Worm (Caenorhabditis elegans): ENCODE measurements around the gene grl-11.

Gene grl-11

DNA sequence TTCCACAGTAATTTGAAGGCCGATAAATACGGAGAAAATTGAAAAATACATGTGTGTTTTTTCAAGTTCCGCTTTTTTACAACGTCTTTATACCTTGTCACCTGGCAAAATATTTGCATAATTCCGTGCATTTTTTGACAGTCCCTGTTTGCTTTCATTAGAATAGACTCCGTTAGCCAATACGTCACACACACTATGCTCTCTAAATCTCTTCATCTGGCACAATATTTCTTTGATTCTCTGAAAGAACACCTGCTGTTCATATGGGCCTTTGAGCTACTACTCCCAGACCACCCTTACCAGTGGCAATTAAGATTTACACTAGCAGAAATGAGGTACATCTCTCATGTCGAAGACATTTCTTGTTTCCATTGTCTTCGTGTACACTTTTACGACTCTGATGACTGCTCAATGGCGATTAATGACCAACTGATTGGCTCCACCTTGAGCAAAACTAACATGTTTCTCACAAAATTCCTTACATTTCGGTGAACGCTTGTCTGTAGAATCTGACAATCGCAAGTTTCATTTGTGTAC lies at the start of gene grl-11:
TSS of gene grl-11 (minus strand) at position 51 of the 537 bp plus-strand sequence.
- no peak for TF ChIP-seq unc-62 (GFP tag; optimal IDR thresholded peaks at IDR 0.05)

DNA sequence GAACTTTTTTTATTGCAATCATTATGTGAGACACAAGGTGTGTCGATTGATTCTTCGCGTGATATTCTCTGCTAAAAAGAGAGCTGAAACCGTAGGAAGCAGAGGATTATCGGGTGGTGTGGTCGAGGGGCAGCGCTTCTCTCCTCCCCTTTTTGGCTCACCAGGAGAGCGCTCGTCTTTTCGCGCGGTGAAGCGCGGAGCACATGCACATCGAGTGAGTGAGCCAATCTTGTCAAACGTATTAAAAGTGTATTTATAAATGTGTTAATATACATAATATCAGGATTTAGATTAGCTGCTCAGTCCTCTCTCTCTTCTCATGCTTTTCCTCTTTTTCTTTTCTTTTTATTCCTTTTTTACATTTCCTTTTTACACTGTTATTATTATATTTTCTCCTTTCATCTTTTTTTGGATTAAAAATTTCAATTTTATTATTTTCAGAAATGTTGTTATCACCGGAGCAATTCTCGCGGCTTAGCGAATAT lies 44.5 kb upstream of the grl-11 start, which contains the start of gene dgk-3:
TSS of gene dgk-3 (plus strand) at position 435 of the 485 bp plus-strand sequence.
- no peak for TF ChIP-seq unc-62 (GFP tag; optimal IDR thresholded peaks at IDR 0.05)

DNA sequence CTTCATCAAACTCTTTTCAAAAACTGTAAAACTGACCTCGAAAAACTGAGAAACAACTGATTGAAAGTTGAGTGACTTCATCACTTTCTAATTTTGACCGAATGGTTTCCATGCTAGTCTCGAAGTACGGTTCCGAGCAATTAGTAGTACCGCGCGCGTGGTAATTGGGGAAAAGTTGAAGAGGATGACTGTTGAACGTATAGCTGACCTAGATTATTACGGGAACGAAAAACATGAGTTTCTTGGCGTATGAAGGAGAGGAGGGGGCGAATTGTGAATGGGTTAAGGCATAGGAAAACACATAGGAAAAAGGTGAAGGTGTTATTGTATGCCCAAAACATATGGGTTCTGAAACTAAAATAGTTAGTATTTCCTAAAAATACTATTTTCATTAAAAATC lies 43.4 kb upstream of the grl-11 start, which contains the start of gene ptr-9:
TSS of gene ptr-9 (minus strand) at position 101 of the 400 bp plus-strand sequence.
- no peak for TF ChIP-seq unc-62 (GFP tag; optimal IDR thresholded peaks at IDR 0.05)

DNA sequence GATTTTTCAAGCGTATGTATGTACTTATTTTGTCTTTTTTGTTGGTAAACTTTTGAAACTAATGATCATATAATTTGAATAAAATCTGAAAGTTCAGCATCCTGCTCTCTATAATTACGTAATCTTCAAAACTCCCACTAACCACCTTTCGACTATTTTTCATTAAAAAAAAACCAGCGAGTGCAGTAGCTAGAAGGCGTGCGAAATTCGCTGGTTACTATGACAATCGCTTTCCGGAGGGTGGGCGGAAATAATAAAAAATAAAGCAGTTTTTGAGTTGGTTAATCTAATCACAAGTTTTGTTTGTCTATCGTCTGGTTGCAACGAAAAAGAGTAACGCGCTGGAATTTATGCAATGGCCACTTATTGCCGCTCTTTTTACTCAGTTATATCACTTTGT lies 36.6 kb upstream of the grl-11 start, which contains the start of gene irld-34:
TSS of gene irld-34 (plus strand) at position 301 of the 400 bp plus-strand sequence.
- TF ChIP-seq unc-62 (GFP tag; optimal IDR thresholded peaks at IDR 0.05): no peak

DNA sequence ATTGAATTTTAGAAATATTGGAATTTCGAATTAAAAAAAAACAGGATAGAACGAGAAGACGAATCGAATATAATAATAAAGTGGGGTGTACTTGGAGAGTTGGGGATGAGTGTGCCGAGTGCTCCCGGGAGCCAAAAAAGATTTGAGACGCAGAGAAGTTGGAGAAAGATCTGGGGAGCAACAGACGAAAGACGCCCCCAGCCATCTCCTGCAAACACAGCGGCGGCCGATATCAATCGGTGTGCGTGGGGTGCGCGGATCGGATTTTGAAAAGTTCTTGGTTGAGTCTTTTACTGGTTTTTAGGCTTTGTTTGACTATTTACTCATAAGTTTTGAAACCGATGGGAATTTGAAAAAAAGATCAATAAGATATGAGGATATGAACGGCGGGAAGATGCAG lies 35.6 kb upstream of the grl-11 start, which contains the start of gene nhl-1:
TSS of gene nhl-1 (minus strand) at position 101 of the 400 bp plus-strand sequence.
- TF ChIP-seq unc-62 (GFP tag; optimal IDR thresholded peaks at IDR 0.05): no peak

DNA sequence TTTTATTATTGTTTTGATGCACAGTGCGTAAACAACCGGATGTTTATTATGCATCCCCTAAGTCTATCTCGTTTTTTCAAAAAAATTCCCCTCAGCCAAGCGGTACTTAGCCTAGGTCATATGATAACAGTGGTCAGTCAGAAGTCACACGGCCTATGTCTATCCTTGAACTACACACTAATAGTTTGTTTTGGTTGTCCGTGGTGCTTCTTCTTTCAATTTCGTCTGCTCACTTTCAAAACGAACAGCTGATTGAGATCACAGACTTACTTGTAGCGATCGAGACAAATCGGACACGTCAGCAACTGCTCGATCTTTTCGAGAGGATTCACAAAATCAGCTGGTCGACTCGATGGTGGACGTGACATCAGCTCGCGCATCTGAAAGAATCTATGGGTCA lies 34.8 kb upstream of the grl-11 start:
- no peak for TF ChIP-seq unc-62 (GFP tag; optimal IDR thresholded peaks at IDR 0.05)

DNA sequence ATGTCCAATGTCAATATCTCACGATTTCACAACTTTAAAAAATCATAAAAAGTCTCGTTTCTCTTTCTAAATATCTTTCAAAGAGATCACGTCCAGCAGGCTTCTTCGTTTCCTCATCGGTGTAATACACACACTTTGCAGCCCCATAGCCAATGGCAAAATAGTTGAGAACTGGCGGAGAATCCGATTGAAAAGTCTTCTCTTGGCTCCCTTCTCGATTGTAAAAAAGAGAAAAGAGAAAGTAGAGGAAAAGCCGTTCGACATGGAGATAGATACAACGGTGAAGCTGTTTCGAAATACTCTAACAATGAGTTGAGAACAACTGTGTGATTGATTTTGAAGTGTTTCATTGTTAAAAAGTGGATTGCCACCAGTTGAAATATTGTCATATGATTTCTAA lies 33.6 kb upstream of the grl-11 start:
- TF ChIP-seq unc-62 (GFP tag; optimal IDR thresholded peaks at IDR 0.05): no peak

DNA sequence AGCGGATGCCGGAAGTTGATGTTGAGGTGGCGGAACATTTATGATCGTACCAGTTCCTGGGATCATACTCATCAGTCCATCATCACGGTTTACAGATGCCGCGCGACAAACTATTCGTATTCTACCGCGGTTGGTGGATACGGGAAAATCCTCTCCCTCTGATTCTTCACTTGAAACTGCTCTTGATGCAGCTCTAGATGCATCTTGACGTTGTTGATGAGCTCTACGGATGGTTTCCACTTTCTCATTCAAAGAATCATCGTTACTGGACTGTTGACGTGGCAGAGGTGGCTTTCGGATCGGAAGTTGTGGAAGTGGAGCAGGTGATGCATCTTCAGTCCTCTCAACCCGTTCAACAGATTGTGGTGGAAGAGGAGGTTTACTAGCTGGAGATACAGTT lies 31.0 kb upstream of the grl-11 start:
- TF ChIP-seq unc-62 (GFP tag; optimal IDR thresholded peaks at IDR 0.05): no peak

DNA sequence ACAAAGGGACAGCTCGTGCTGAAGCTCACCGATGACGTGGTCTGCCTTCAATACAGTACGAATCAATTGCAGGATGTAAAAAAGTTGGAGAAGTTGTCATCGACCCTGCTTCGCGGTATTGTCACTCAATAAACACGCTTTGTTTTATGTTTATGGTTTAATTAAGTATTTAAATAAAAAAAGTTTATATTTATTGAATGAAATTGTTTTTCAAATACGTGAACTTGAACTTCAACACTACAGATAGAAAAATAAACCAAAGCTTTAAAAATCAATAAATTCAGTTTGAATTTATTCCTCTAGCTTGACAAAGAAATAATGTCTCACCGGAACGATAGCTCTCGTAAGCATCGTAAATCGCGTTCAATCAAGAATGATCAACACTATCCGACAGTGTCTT lies 27.6 kb upstream of the grl-11 start, which contains the start of gene ZK512.8:
TSS of gene ZK512.8 (plus strand) at position 301 of the 400 bp plus-strand sequence.
- no peak for TF ChIP-seq unc-62 (GFP tag; optimal IDR thresholded peaks at IDR 0.05)

DNA sequence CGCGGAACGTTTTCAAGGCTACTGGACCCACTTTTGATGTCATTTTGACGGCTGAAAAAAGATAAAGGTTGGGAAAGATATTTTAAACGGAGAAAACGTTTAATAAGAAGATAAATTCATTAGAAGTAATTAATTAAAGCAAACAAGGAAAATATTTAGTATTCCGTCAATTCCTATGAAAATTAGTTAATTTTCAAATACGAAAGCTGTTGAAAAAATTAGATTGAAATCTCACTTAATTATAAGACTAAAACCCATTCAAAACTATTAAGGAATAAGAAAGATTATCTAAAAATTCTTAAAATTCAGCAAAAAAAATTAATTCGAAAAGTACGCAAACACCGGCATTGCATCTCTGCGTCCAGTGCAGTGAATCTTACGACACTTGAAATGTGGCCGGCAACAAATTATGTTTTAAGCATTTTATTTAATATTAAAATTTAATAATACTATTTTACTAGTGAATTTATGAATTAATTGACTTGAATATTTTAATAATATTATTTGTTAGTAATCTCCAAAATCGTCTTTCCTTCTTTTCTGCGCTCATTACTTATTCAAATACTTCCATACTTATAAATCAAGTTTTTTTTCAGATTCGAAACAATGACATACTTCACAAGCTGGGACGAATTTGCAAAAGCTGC lies 26.7 kb upstream of the grl-11 start, which contains the start of the genes ZK512.2 and ZK512.4:
TSS of gene ZK512.2 (minus strand) at position 51 of the 647 bp plus-strand sequence.
TSS of gene ZK512.4 (plus strand) at position 597 of the 647 bp plus-strand sequence.
- no peak for TF ChIP-seq unc-62 (GFP tag; optimal IDR thresholded peaks at IDR 0.05)

DNA sequence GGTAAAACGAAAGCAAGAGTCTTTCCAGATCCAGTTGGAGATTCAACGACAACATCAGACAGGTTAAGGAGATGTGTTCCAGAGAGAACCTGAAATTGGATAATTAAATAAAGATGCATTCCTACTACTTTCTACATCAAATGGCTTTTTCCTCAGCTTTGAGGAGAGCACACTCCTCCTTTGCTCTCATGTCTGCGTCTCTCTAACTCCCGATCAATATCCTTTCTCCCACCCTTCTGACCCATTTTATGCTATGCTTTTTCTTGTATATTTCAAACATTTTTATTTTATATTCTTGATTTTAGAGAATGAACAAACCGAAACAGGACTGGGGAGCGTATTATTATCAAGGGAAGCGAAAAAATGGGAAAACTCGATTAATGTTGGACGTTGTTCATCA lies 25.7 kb upstream of the grl-11 start, which contains the start of gene ZK512.11:
TSS of gene ZK512.11 (plus strand) at position 301 of the 400 bp plus-strand sequence.
- no peak for TF ChIP-seq unc-62 (GFP tag; optimal IDR thresholded peaks at IDR 0.05)

DNA sequence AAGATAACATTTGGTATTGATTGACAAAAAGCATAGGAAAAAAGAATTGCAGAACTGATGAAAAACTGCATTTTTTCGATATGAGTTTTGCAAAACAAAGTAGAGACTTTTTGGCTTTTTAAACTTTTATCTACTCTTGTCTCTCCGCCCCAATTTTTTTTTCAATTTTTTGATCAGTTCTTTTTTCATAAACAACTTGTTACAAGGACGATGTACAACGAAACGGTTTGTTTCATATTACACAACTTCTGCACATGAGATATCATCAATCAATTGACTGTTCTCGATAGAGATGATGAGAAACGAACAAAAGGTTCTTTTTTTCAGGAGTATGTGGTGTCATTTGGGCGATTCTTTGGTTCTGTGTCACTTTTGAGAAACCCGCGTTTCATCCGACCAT lies 20.4 kb upstream of the grl-11 start, which contains the start of gene ZK512.7:
TSS of gene ZK512.7 (minus strand) at position 101 of the 400 bp plus-strand sequence.
- TF ChIP-seq unc-62 (GFP tag; optimal IDR thresholded peaks at IDR 0.05): no peak

DNA sequence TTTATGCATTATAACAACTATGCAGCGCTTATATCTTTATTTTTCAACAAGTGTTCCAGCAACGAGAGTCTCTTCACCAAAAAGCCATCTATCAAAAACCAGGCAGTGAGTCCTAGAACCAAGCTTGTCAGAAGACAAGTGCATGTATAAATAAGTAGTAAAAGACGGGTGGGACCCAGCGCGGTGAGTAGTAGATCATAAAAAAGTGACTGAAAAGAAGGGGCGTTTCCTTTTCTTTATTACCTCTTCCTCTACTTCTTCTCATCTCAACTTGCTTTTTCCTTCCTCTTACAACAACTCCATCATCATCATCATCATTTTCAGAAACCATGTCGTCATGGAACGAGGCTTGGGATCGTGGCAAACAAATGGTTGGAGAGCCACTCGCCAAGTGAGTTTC lies 18.4 kb upstream of the grl-11 start, which contains the start of gene eat-4:
TSS of gene eat-4 (plus strand) at position 301 of the 400 bp plus-strand sequence.
- no peak for TF ChIP-seq unc-62 (GFP tag; optimal IDR thresholded peaks at IDR 0.05)

DNA sequence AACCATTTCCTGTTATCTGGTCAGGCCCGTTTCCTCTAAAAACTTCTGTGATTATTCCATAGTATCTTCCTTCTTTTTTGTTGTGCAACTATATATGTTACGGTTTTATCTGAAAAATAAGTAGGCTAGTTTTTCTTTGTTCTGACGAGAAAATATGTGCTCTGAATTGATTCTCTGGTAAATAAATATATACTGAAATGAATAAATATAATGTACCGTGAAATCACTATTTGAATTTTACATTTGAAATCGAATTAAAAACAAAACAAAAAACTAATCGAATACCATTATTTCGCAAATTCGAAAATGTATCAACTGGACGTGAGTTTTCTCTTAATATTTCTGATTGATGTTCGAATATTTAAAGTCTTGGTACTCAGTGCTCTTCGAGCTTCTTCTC lies 12.4 kb upstream of the grl-11 start, which contains the start of gene ZK512.10:
TSS of gene ZK512.10 (plus strand) at position 301 of the 400 bp plus-strand sequence.
- TF ChIP-seq unc-62 (GFP tag; optimal IDR thresholded peaks at IDR 0.05): no peak

DNA sequence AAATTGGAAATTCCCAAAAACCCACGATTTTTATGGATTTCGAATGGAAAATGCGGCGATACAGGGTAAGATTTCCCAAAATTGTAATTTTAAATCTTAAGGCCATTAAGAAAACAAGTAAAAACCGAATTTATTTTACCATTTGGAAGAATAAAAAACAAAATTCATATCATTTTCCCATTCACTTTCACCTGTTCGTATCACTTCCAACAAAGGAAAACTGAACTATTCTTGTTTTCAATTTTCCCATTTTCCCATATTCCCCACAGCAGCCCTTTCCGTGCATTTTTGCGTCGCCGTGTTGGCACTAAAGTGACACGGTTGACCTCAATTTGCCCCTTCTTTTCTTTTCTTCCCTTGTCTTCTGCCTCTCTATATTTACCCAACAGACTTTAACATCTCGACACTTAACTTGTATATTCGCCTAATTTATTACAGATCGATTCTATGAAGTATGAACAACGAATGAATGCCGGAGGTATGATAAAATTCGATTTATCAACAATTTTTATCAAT lies 7.7 kb upstream of the grl-11 start, which contains the start of gene sec-16A.1:
TSS of gene sec-16A.1 (plus strand) at position 51 of the 516 bp plus-strand sequence.
- TF ChIP-seq unc-62 (GFP tag; optimal IDR thresholded peaks at IDR 0.05): no peak

All from whole organism, dauer.